Worm (Caenorhabditis elegans): ENCODE data around the gene F57B9.1.

The F57B9.1 gene

ce11 chrIII:6971662-6972284 is 9.9 kb downstream of the F57B9.1 start, which contains the start of the genes eef-1A.1 and rfc-4:
Gene eef-1A.1 (minus strand): TSS chrIII:6971712.
Gene rfc-4 (plus strand): TSS chrIII:6972253.
- no peak for TF ChIP-seq ceh-83 (GFP tag; optimal IDR thresholded peaks at IDR 0.05)
- TF ChIP-seq lsy-2 (tag; optimal IDR thresholded peaks at IDR 0.05), result peak; percentile 100
- peak; percentile 87 for TF ChIP-seq sptf-1 (tag; optimal IDR thresholded peaks at IDR 0.05)
- TF ChIP-seq pha-4 (tag; optimal IDR thresholded peaks at IDR 0.05), result peak; percentile 97
- TF ChIP-seq drap-1 (GFP tag; optimal IDR thresholded peaks at IDR 0.05), result peak; percentile 71
- TF ChIP-seq cnd-1 (tag; optimal IDR thresholded peaks at IDR 0.05), result peak; percentile 31
- TF ChIP-seq bed-3 (GFP tag; optimal IDR thresholded peaks at IDR 0.05), result peak; percentile 18
- peak; percentile 76 for TF ChIP-seq unc-120 (tag; optimal IDR thresholded peaks at IDR 0.05; ENCODE audit: poor library complexity, severe bottlenecking)
- no peak for TF ChIP-seq zip-8 (tag; optimal IDR thresholded peaks at IDR 0.05)
- TF ChIP-seq nhr-76 (tag; optimal IDR thresholded peaks at IDR 0.05), result no peak
- peak; percentile 79 for TF ChIP-seq ztf-11 (tag; optimal IDR thresholded peaks at IDR 0.05)
- peak; percentile 91 for TF ChIP-seq lin-13 (tag; optimal IDR thresholded peaks at IDR 0.05)
- no peak for TF ChIP-seq snpc-4 (tag; optimal IDR thresholded peaks at IDR 0.05)
- peak; percentile 97 for TF ChIP-seq mep-1 (tag; optimal IDR thresholded peaks at IDR 0.05)
- TF ChIP-seq M03D4.4 (tag; optimal IDR thresholded peaks at IDR 0.05), result peak; percentile 73
- TF ChIP-seq nhr-28 (tag; optimal IDR thresholded peaks at IDR 0.05), result no peak
- TF ChIP-seq tbx-8 (GFP tag; optimal IDR thresholded peaks at IDR 0.05), result no peak
- peak; percentile 63 for TF ChIP-seq elt-3 (tag; optimal IDR thresholded peaks at IDR 0.05)
- TF ChIP-seq ceh-39 (tag; optimal IDR thresholded peaks at IDR 0.05), result peak; percentile 97
- peak; percentile 58 for TF ChIP-seq mls-2 (tag; optimal IDR thresholded peaks at IDR 0.05)
- TF ChIP-seq mab-5 (tag; optimal IDR thresholded peaks at IDR 0.05), result peak; percentile 75
- TF ChIP-seq ceh-43 (GFP tag; optimal IDR thresholded peaks at IDR 0.05), result peak; percentile 39
- TF ChIP-seq nhr-2 (tag; optimal IDR thresholded peaks at IDR 0.05), result peak; percentile 80
- TF ChIP-seq flh-1 (GFP tag; optimal IDR thresholded peaks at IDR 0.05), result no peak
- TF ChIP-seq blmp-1 (tag; optimal IDR thresholded peaks at IDR 0.05), result peak; percentile 19
- peak; percentile 85 for TF ChIP-seq unc-62 (GFP tag; optimal IDR thresholded peaks at IDR 0.05)
- TF ChIP-seq ces-1 (GFP tag; optimal IDR thresholded peaks at IDR 0.05), result peak; percentile 89
- no peak for TF ChIP-seq lin-32 (GFP tag; optimal IDR thresholded peaks at IDR 0.05)
- TF ChIP-seq nhr-237 (tag; optimal IDR thresholded peaks at IDR 0.05), result peak; percentile 96
- TF ChIP-seq hlh-1 (tag; optimal IDR thresholded peaks at IDR 0.05), result peak; percentile 83
- no peak for TF ChIP-seq sem-2 (GFP tag; optimal IDR thresholded peaks at IDR 0.05)

- TF ChIP-seq ham-2 (GFP tag; optimal IDR thresholded peaks at IDR 0.05), result no peak
- no peak for TF ChIP-seq nhr-12 (tag; optimal IDR thresholded peaks at IDR 0.05)
- no peak for TF ChIP-seq ztf-11 (tag; optimal IDR thresholded peaks at IDR 0.05)
- TF ChIP-seq zip-8 (tag; optimal IDR thresholded peaks at IDR 0.05), result no peak
- no peak for TF ChIP-seq sptf-1 (tag; optimal IDR thresholded peaks at IDR 0.05)
- TF ChIP-seq mls-2 (tag; optimal IDR thresholded peaks at IDR 0.05), result no peak
- TF ChIP-seq unc-39 (tag; optimal IDR thresholded peaks at IDR 0.05), result no peak
- no peak for TF ChIP-seq sem-2 (GFP tag; optimal IDR thresholded peaks at IDR 0.05)
- TF ChIP-seq ces-1 (GFP tag; optimal IDR thresholded peaks at IDR 0.05), result no peak
- no peak for TF ChIP-seq nhr-76 (tag; optimal IDR thresholded peaks at IDR 0.05)
- TF ChIP-seq bed-3 (GFP tag; optimal IDR thresholded peaks at IDR 0.05), result no peak
- TF ChIP-seq ceh-43 (GFP tag; optimal IDR thresholded peaks at IDR 0.05), result no peak
- no peak for TF ChIP-seq elt-3 (tag; optimal IDR thresholded peaks at IDR 0.05)
- no peak for TF ChIP-seq tbx-8 (GFP tag; optimal IDR thresholded peaks at IDR 0.05)
- TF ChIP-seq cnd-1 (tag; optimal IDR thresholded peaks at IDR 0.05), result no peak
Measured at ce11 chrIII:6973682-6974081, 11.8 kb downstream of the F57B9.1 start, which contains the start of gene F31E3.2. Gene F31E3.2 (plus strand): TSS chrIII:6973982.

- no peak for TF ChIP-seq nhr-2 (tag; optimal IDR thresholded peaks at IDR 0.05)
- no peak for TF ChIP-seq nhr-12 (tag; optimal IDR thresholded peaks at IDR 0.05)
- peak; percentile 91 for TF ChIP-seq zip-8 (tag; optimal IDR thresholded peaks at IDR 0.05)
- no peak for TF ChIP-seq tbx-8 (GFP tag; optimal IDR thresholded peaks at IDR 0.05)
- no peak for TF ChIP-seq cnd-1 (tag; optimal IDR thresholded peaks at IDR 0.05)
- no peak for TF ChIP-seq nhr-237 (tag; optimal IDR thresholded peaks at IDR 0.05)
- no peak for TF ChIP-seq ceh-83 (GFP tag; optimal IDR thresholded peaks at IDR 0.05)
Measured at ce11 chrIII:6974952-6975351, 13.1 kb downstream of the F57B9.1 start.

ce11 chrIII:6978875-6979274 is 17.0 kb downstream of the F57B9.1 start:
- TF ChIP-seq drap-1 (GFP tag; optimal IDR thresholded peaks at IDR 0.05), result peak; percentile 13
- TF ChIP-seq mls-2 (tag; optimal IDR thresholded peaks at IDR 0.05), result peak; percentile 55
- no peak for TF ChIP-seq ceh-83 (GFP tag; optimal IDR thresholded peaks at IDR 0.05)
- TF ChIP-seq unc-39 (tag; optimal IDR thresholded peaks at IDR 0.05), result peak; percentile 2
- TF ChIP-seq elt-1 (tag; optimal IDR thresholded peaks at IDR 0.05; ENCODE audit: borderline replicate concordance, insufficient read depth), result peak; percentile 22
- TF ChIP-seq snpc-4 (tag; optimal IDR thresholded peaks at IDR 0.05), result no peak
- TF ChIP-seq unc-62 (GFP tag; optimal IDR thresholded peaks at IDR 0.05), result peak; percentile 100
- peak; percentile 58 for TF ChIP-seq lin-13 (tag; optimal IDR thresholded peaks at IDR 0.05)
- no peak for TF ChIP-seq ceh-43 (GFP tag; optimal IDR thresholded peaks at IDR 0.05)
- TF ChIP-seq elt-3 (tag; optimal IDR thresholded peaks at IDR 0.05), result no peak
- no peak for TF ChIP-seq nhr-28 (tag; optimal IDR thresholded peaks at IDR 0.05)
- no peak for TF ChIP-seq ces-1 (GFP tag; optimal IDR thresholded peaks at IDR 0.05)
- TF ChIP-seq cnd-1 (tag; optimal IDR thresholded peaks at IDR 0.05), result peak; percentile 95
- TF ChIP-seq nhr-76 (tag; optimal IDR thresholded peaks at IDR 0.05), result no peak
- no peak for TF ChIP-seq bed-3 (GFP tag; optimal IDR thresholded peaks at IDR 0.05)
- peak; percentile 74 for TF ChIP-seq ham-2 (GFP tag; optimal IDR thresholded peaks at IDR 0.05)
- no peak for TF ChIP-seq blmp-1 (tag; optimal IDR thresholded peaks at IDR 0.05)
- TF ChIP-seq unc-120 (tag; optimal IDR thresholded peaks at IDR 0.05; ENCODE audit: poor library complexity, severe bottlenecking), result peak; percentile 76
- no peak for TF ChIP-seq mab-5 (tag; optimal IDR thresholded peaks at IDR 0.05)
- TF ChIP-seq M03D4.4 (tag; optimal IDR thresholded peaks at IDR 0.05), result peak; percentile 53
- peak; percentile 55 for TF ChIP-seq lsy-2 (tag; optimal IDR thresholded peaks at IDR 0.05)
- peak; percentile 53 for TF ChIP-seq sptf-1 (tag; optimal IDR thresholded peaks at IDR 0.05)
- TF ChIP-seq nhr-12 (tag; optimal IDR thresholded peaks at IDR 0.05), result no peak
- TF ChIP-seq mep-1 (tag; optimal IDR thresholded peaks at IDR 0.05), result peak; percentile 67
- TF ChIP-seq nhr-2 (tag; optimal IDR thresholded peaks at IDR 0.05), result peak; percentile 88
- peak; percentile 81 for TF ChIP-seq lin-32 (GFP tag; optimal IDR thresholded peaks at IDR 0.05)
- no peak for TF ChIP-seq sem-2 (GFP tag; optimal IDR thresholded peaks at IDR 0.05)
- TF ChIP-seq zip-8 (tag; optimal IDR thresholded peaks at IDR 0.05), result no peak
- TF ChIP-seq ceh-39 (tag; optimal IDR thresholded peaks at IDR 0.05), result peak; percentile 66
- TF ChIP-seq pha-4 (tag; optimal IDR thresholded peaks at IDR 0.05), result no peak
- no peak for TF ChIP-seq flh-1 (GFP tag; optimal IDR thresholded peaks at IDR 0.05)
- TF ChIP-seq tbx-8 (GFP tag; optimal IDR thresholded peaks at IDR 0.05), result peak; percentile 3
- peak; percentile 30 for TF ChIP-seq ztf-11 (tag; optimal IDR thresholded peaks at IDR 0.05)
- peak; percentile 93 for TF ChIP-seq hlh-1 (tag; optimal IDR thresholded peaks at IDR 0.05)

Measured in whole organism, mixed stage, embryonic.